Worm (Caenorhabditis elegans): ENCODE measurements around the gene gmeb-2.
A peak's percentile ranks its signal among the peaks of the same experiment; 100 is the strongest.

The gmeb-2 gene

DNA sequence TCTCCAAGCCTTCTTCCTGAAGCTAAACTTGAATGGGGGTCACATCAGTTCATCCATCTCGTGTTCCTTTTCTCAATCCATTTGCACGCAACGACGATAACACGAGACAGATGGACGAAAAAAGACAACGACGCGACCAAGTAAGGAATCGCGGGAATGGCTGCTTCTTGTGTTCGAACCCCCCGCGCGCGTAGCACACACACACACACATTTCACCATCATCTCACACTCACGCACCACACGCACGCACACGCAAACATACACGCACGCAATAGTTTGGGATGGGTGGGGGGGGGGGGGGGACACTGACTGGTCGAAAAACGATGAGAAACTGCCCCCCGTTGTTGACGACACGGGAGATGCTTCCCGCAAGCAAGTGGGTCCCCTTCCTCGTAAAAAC, 1.9 kb upstream of the gmeb-2 start (continued):
- TF ChIP-seq cebp-1 (GFP tag; IDR thresholded peaks at IDR 0.05) = no peak
- peak; percentile 32 for TF ChIP-seq cebp-1 (tag; optimal IDR thresholded peaks at IDR 0.05)
- peak; percentile 70 for TF ChIP-seq zfh-2 (GFP tag; conservative IDR thresholded peaks at IDR 0.05)

- TF ChIP-seq zfh-2 (GFP tag; conservative IDR thresholded peaks at IDR 0.05) (peak; percentile 92), dox-1 (GFP tag; IDR thresholded peaks at IDR 0.05) (0 out of 2 replicates have a peak, but pooled peaks have one; percentile 27), ceh-100 (GFP tag; IDR thresholded peaks at IDR 0.05) (no peak), madf-6 (GFP tag; IDR thresholded peaks at IDR 0.05) (no peak), egrh-3 (GFP tag; IDR thresholded peaks at IDR 0.05) (peak; percentile 68; the same call in 1 of the 2 replicates)
Observed at ce11 chrX:15881027-15881426, 2.1 kb downstream of the gmeb-2 start.

DNA sequence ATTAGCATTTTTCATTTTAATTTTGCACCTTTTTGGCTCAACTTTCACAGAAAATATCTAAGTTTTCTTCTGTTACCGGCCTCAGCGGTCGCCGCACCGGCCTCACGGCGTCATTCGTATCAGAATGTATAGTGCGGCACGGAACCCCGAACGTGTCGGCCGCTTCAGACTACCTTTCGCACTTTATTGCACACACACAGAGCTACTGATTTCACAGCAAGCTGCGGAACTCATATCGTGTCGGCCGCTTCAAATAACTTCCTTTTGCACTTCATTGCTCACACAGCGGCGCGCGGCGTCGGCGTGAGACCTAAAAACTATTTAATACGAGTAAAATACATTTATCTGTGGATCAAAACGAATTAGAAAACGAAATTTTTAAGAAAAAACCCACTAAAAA, 5.6 kb downstream of the gmeb-2 start:
- TF ChIP-seq ZK185.1 (tag; optimal IDR thresholded peaks at IDR 0.05; ENCODE audit: poor library complexity, severe bottlenecking) (no peak), attf-5 (GFP tag; optimal IDR thresholded peaks at IDR 0.05) (no peak), Y67H2A.10 (GFP tag; conservative IDR thresholded peaks at IDR 0.05) (no peak), hsf-1 (GFP tag; IDR thresholded peaks at IDR 0.05) (no peak), hlh-12 (tag; optimal IDR thresholded peaks at IDR 0.05) (no peak), lin-26 (GFP tag; IDR thresholded peaks at IDR 0.05) (no peak), snpc-1.1 (tag; optimal IDR thresholded peaks at IDR 0.05; ENCODE audit: insufficient read depth) (peak; percentile 2), snpc-4 (GFP tag; optimal IDR thresholded peaks at IDR 0.05) (no peak), snpc-4 (tag; optimal IDR thresholded peaks at IDR 0.05) (peak in 2 of 4 experiments; percentile 67 to 80)

ce11 chrX:15887495-15887894, 8.6 kb downstream of the gmeb-2 start, which contains the start of gene F53H4.3:
F53H4.3 (minus strand) TSS chrX:15887595.
- TF ChIP-seq ztf-28 (GFP tag; IDR thresholded peaks at IDR 0.05) (no peak), nhr-80 (tag; optimal IDR thresholded peaks at IDR 0.05) (no peak), D2030.7 (GFP tag; IDR thresholded peaks at IDR 0.05) (no peak), tlf-1 (GFP tag; optimal IDR thresholded peaks at IDR 0.05) (no peak), madf-10 (tag; optimal IDR thresholded peaks at IDR 0.05) (no peak), cebp-1 (GFP tag; IDR thresholded peaks at IDR 0.05) (no peak), cebp-1 (tag; optimal IDR thresholded peaks at IDR 0.05) (no peak), nfya-1 (tag; optimal IDR thresholded peaks at IDR 0.05; ENCODE audit: borderline replicate concordance, insufficient read depth) (no peak), ZK185.1 (tag; optimal IDR thresholded peaks at IDR 0.05; ENCODE audit: poor library complexity, severe bottlenecking) (no peak), egl-18 (GFP tag; IDR thresholded peaks at IDR 0.05) (no peak), him-1 (tag; optimal IDR thresholded peaks at IDR 0.05) (no peak), athp-1 (tag; optimal IDR thresholded peaks at IDR 0.05) (no peak), rpc-1 (optimal IDR thresholded peaks at IDR 0.05) (no peak), rpc-1 (tag; optimal IDR thresholded peaks at IDR 0.05) (no peak), xnd-1 (tag; optimal IDR thresholded peaks at IDR 0.05) (no peak), madf-3 (GFP tag; IDR thresholded peaks at IDR 0.05) (no peak), F57A8.1 (GFP tag; optimal IDR thresholded peaks at IDR 0.05) (no peak), Y53F4B.3 (GFP tag; IDR thresholded peaks at IDR 0.05) (no peak)

ce11 chrX:15887989-15888388, 9.1 kb downstream of the gmeb-2 start:
- TF ChIP-seq akir-1 (GFP tag; optimal IDR thresholded peaks at IDR 0.05) = no peak
- TF ChIP-seq hmg-1.2 (GFP tag; IDR thresholded peaks at IDR 0.05) = no peak
- no peak for TF ChIP-seq nhr-80 (tag; optimal IDR thresholded peaks at IDR 0.05)

Measured in whole organism, young adult.